Fruit fly (Drosophila melanogaster) whole organism, embryonic: ENCODE results near the gene CG44476.

Experiments used
- Asciz ChIP-seq: fragments of 200-800 bp; sonication (Bioruptor generic); optimal IDR thresholded peaks from 2 replicates; lab custom pipeline; 2017; ENCODE audit warnings: missing biosample characterization, mild to moderate bottlenecking, missing genetic modification characterization, missing genetic modification reagents
- Atf6 ChIP-seq: fragments of 200-800 bp; sonication (Bioruptor generic); IDR thresholded peaks from 2 replicates; pipeline ENCODE4 v1.3.6; 2022; ENCODE audit warnings: missing biosample characterization, missing genetic modification characterization
- Blimp-1 ChIP-seq: fragments of 200-800 bp; sonication (Bioruptor generic); optimal IDR thresholded peaks from 3 replicates; lab custom pipeline; 2018; ENCODE audit warnings: missing biosample characterization, missing genetic modification characterization, mild to moderate bottlenecking, moderate library complexity, missing genetic modification reagents
- BtbVII ChIP-seq: fragments of 200-800 bp; sonication (Bioruptor generic); optimal IDR thresholded peaks from 3 replicates; lab custom pipeline; 2017; ENCODE audit warnings: missing biosample characterization, mild to moderate bottlenecking, missing genetic modification characterization
- CG12155 ChIP-seq: fragments of 200-800 bp; sonication (Bioruptor generic); optimal IDR thresholded peaks from 3 replicates; lab custom pipeline; 2016; ENCODE audit warnings: missing biosample characterization, missing genetic modification characterization
- CG12219 ChIP-seq: fragments of 200-800 bp; sonication (Bioruptor generic); optimal IDR thresholded peaks from 3 replicates; lab custom pipeline; 2018; ENCODE audit warnings: missing biosample characterization, mild to moderate bottlenecking, missing genetic modification characterization
- CG1233 ChIP-seq: fragments of 200-800 bp; sonication (Bioruptor generic); optimal IDR thresholded peaks from 4 replicates; lab custom pipeline; 2018; ENCODE audit warnings: missing biosample characterization, mild to moderate bottlenecking, missing genetic modification characterization
- CG12659 ChIP-seq: fragments of 200-800 bp; sonication (Bioruptor generic); optimal IDR thresholded peaks from 3 replicates; lab custom pipeline; 2017; ENCODE audit warnings: mild to moderate bottlenecking, missing biosample characterization, missing genetic modification reagents, missing genetic modification characterization
- CG15601 ChIP-seq: fragments of 200-800 bp; sonication (Bioruptor generic); optimal IDR thresholded peaks from 3 replicates; lab custom pipeline; 2019; ENCODE audit warnings: missing biosample characterization, mild to moderate bottlenecking, missing genetic modification characterization, moderate library complexity
- CG16863 ChIP-seq: fragments of 200-800 bp; sonication (Bioruptor generic); optimal IDR thresholded peaks from 3 replicates; lab custom pipeline; 2016; ENCODE audit warnings: missing biosample characterization, missing genetic modification characterization
- CG17912 ChIP-seq: fragments of 200-800 bp; sonication (Bioruptor generic); optimal IDR thresholded peaks from 2 replicates; lab custom pipeline; 2018; ENCODE audit warnings: missing biosample characterization, mild to moderate bottlenecking, missing genetic modification characterization
- CG30403 ChIP-seq: fragments of 200-800 bp; sonication (Bioruptor generic); optimal IDR thresholded peaks from 3 replicates; lab custom pipeline; 2016; ENCODE audit warnings: missing biosample characterization, missing genetic modification characterization
- CG3163 ChIP-seq: fragments of 200-800 bp; sonication (Bioruptor generic); optimal IDR thresholded peaks from 3 replicates; lab custom pipeline; 2016; ENCODE audit warnings: missing biosample characterization, missing genetic modification characterization
- CG4424 ChIP-seq: fragments of 200-800 bp; sonication (Bioruptor generic); optimal IDR thresholded peaks from 3 replicates; lab custom pipeline; 2016; ENCODE audit warnings: missing biosample characterization, missing genetic modification characterization
- CG7357 ChIP-seq: fragments of 200-800 bp; sonication (Bioruptor generic); IDR thresholded peaks from 3 replicates; pipeline ENCODE4 v1.3.6; 2022; ENCODE audit warnings: missing biosample characterization, missing genetic modification characterization
- CG7372 ChIP-seq: fragments of 200-800 bp; sonication (Bioruptor generic); IDR thresholded peaks from 2 replicates; pipeline ENCODE4 v1.3.6; 2022; ENCODE audit warnings: missing biosample characterization, missing genetic modification characterization
- CG7987 ChIP-seq: fragments of 200-800 bp; sonication (Bioruptor generic); optimal IDR thresholded peaks from 2 replicates; lab custom pipeline; 2018; ENCODE audit warnings: missing biosample characterization, mild to moderate bottlenecking, missing genetic modification characterization, moderate library complexity
- CG9797 ChIP-seq: fragments of 200-800 bp; sonication (Bioruptor generic); optimal IDR thresholded peaks from 3 replicates; lab custom pipeline; 2018; ENCODE audit warnings: missing biosample characterization, mild to moderate bottlenecking, missing genetic modification characterization
- Deaf1 ChIP-seq: fragments of 200-800 bp; optimal IDR thresholded peaks from 3 replicates; lab custom pipeline; 2019; ENCODE audit warnings: missing biosample characterization, mild to moderate bottlenecking, missing genetic modification characterization, moderate library complexity
- E2f2 ChIP-seq: fragments of 200-800 bp; sonication (Bioruptor generic); IDR thresholded peaks from 2 replicates; pipeline ENCODE4 v1.3.6; 2022; ENCODE audit warnings: missing biosample characterization, missing genetic modification characterization
- Ets65A ChIP-seq: fragments of 200-800 bp; sonication (Bioruptor generic); peaks from one replicate; lab custom pipeline; 2016; ENCODE audit warnings: missing biosample characterization, missing genetic modification characterization
- Fer1 ChIP-seq: fragments of 200-800 bp; sonication (Bioruptor generic); optimal IDR thresholded peaks from 2 replicates; lab custom pipeline; 2017; ENCODE audit warnings: missing biosample characterization, mild to moderate bottlenecking, missing genetic modification characterization
- HHEX ChIP-seq: fragments of 200-800 bp; sonication (Bioruptor generic); optimal IDR thresholded peaks from 3 replicates; lab custom pipeline; 2017; ENCODE audit warnings: missing biosample characterization, mild to moderate bottlenecking, missing genetic modification characterization, missing genetic modification reagents
- Hr39 ChIP-seq: fragments of >200 bp; optimal IDR thresholded peaks from 2 replicates; lab custom pipeline; 2017
- Lpt ChIP-seq: fragments of >200 bp; optimal IDR thresholded peaks from 2 replicates; lab custom pipeline; 2018; ENCODE audit warnings: missing biosample characterization, missing genetic modification characterization
- NC2α ChIP-seq: fragments of 200-800 bp; sonication (Bioruptor generic); optimal IDR thresholded peaks from 2 replicates; lab custom pipeline; 2016; ENCODE audit warnings: missing biosample characterization, missing genetic modification characterization
- Neu2 ChIP-seq: fragments of 200-800 bp; sonication (Bioruptor generic); optimal IDR thresholded peaks from 3 replicates; lab custom pipeline; 2016; ENCODE audit warnings: missing biosample characterization, missing genetic modification characterization, borderline replicate concordance
- Opbp ChIP-seq: fragments of 200-800 bp; sonication (Bioruptor generic); IDR thresholded peaks from 3 replicates; pipeline ENCODE4 v1.3.6; 2022; ENCODE audit warnings: missing biosample characterization, missing genetic modification characterization; ENCODE audit not compliant: partially characterized antibody
- Pdp1 ChIP-seq, 2 experiments: fragments of 200-800 bp; sonication (Bioruptor generic); optimal IDR thresholded peaks; 3 replicates each; lab custom pipeline; 2016; ENCODE audit warnings: missing biosample characterization in 2 of 2, missing genetic modification characterization in 2 of 2, mild to moderate bottlenecking in 1 of 2, moderate library complexity in 1 of 2
- Poxn ChIP-seq: fragments of 200-800 bp; sonication (Bioruptor generic); IDR thresholded peaks from 2 replicates; pipeline ENCODE4 v1.3.6; 2022; ENCODE audit warnings: missing biosample characterization, missing genetic modification characterization
- Ravus ChIP-seq: fragments of 200-800 bp; sonication (Bioruptor generic); IDR thresholded peaks from 2 replicates; pipeline ENCODE4 v1.3.6; 2022; ENCODE audit warnings: missing biosample characterization, missing genetic modification characterization
- Six4 ChIP-seq: fragments of 200-800 bp; sonication (Bioruptor generic); optimal IDR thresholded peaks from 2 replicates; lab custom pipeline; 2016; ENCODE audit warnings: missing biosample characterization, missing genetic modification characterization
- Ssrp ChIP-seq: fragments of 200-800 bp; sonication (Bioruptor generic); optimal IDR thresholded peaks from 2 replicates; lab custom pipeline; 2018; ENCODE audit warnings: missing biosample characterization, mild to moderate bottlenecking, missing genetic modification characterization, moderate library complexity
- ac ChIP-seq: fragments of 200-800 bp; sonication (Bioruptor generic); optimal IDR thresholded peaks from 3 replicates; lab custom pipeline; 2017; ENCODE audit warnings: missing biosample characterization, mild to moderate bottlenecking, missing genetic modification characterization
- az2 ChIP-seq: fragments of 200-800 bp; sonication (Bioruptor generic); optimal IDR thresholded peaks from 3 replicates; lab custom pipeline; 2016; ENCODE audit warnings: missing biosample characterization, missing genetic modification characterization
- cas ChIP-seq: fragments of 200-800 bp; sonication (Bioruptor generic); IDR thresholded peaks from 2 replicates; pipeline ENCODE4 v1.3.6; 2022; ENCODE audit warnings: missing biosample characterization, missing genetic modification characterization
- dm ChIP-seq: fragments of 200-800 bp; sonication (Bioruptor generic); optimal IDR thresholded peaks from 3 replicates; lab custom pipeline; 2016; ENCODE audit warnings: missing biosample characterization, missing genetic modification characterization
- dpn ChIP-seq, 2 experiments: fragments of 200-800 bp; sonication (Bioruptor generic); optimal IDR thresholded peaks; 3 replicates each; lab custom pipeline; 2016; ENCODE audit warnings: missing biosample characterization in 2 of 2, missing genetic modification characterization in 2 of 2
- gcm ChIP-seq: fragments of 200-800 bp; sonication (Bioruptor generic); optimal IDR thresholded peaks from 2 replicates; lab custom pipeline; 2019; ENCODE audit warnings: missing biosample characterization, mild to moderate bottlenecking, missing genetic modification characterization, moderate library complexity
- gro ChIP-seq: fragments of 200-800 bp; sonication (Bioruptor generic); optimal IDR thresholded peaks from 2 replicates; lab custom pipeline; 2016; ENCODE audit warnings: missing biosample characterization, missing genetic modification characterization
- her ChIP-seq: fragments of 200-800 bp; sonication (Bioruptor generic); optimal IDR thresholded peaks from 2 replicates; lab custom pipeline; 2016; ENCODE audit warnings: missing biosample characterization, missing genetic modification characterization
- ind ChIP-seq: fragments of 200-800 bp; sonication (Bioruptor generic); optimal IDR thresholded peaks from 3 replicates; lab custom pipeline; 2016; ENCODE audit warnings: missing biosample characterization, missing genetic modification characterization
- mirr ChIP-seq: fragments of 200-800 bp; sonication (Bioruptor generic); optimal IDR thresholded peaks from 3 replicates; lab custom pipeline; 2018; ENCODE audit warnings: missing biosample characterization, mild to moderate bottlenecking, missing genetic modification characterization
- pan ChIP-seq, 4 experiments: fragments of >200 bp in 3 of 4; fragments of 200-800 bp in 1 of 4; sonication (Bioruptor generic) in 1 of 4; optimal IDR thresholded peaks in 3 of 4; IDR thresholded peaks in 1 of 4; 2 replicates each; pipeline versions ENCODE4 v1.3.6 to Lab custom; 2017 to 2022; ENCODE audit warnings: missing biosample characterization in 2 of 4, missing genetic modification characterization in 2 of 4, mixed read lengths in 1 of 4
- sens ChIP-seq: fragments of 200-800 bp; sonication (Bioruptor generic); peaks from one replicate; lab custom pipeline; 2016; ENCODE audit warnings: missing biosample characterization, missing genetic modification characterization
- sima ChIP-seq: fragments of 200-800 bp; sonication (Bioruptor generic); optimal IDR thresholded peaks from 2 replicates; lab custom pipeline; 2016; ENCODE audit warnings: missing biosample characterization, missing genetic modification characterization
- tna ChIP-seq: fragments of 200-800 bp; sonication (Bioruptor generic); IDR thresholded peaks from 2 replicates; pipeline ENCODE4 v1.3.6; 2022; ENCODE audit warnings: missing biosample characterization, missing genetic modification characterization; ENCODE audit not compliant: partially characterized antibody
- ttk ChIP-seq: fragments of 200-800 bp; sonication (Bioruptor generic); IDR thresholded peaks from 2 replicates; pipeline ENCODE4 v2.1.2; 2022; ENCODE audit warnings: missing biosample characterization, missing genetic modification characterization
- tup ChIP-seq: fragments of 200-800 bp; sonication (Bioruptor generic); optimal IDR thresholded peaks from 2 replicates; lab custom pipeline; 2016; ENCODE audit warnings: missing biosample characterization, mild to moderate bottlenecking, missing genetic modification characterization, moderate library complexity
- wek ChIP-seq: fragments of 200-800 bp; sonication (Bioruptor generic); optimal IDR thresholded peaks from 3 replicates; lab custom pipeline; 2018; ENCODE audit warnings: missing biosample characterization, mild to moderate bottlenecking, missing genetic modification characterization, moderate library complexity

CG44476 gene

dm6 chr2L:18151134-18151825 lies 38.3 kb upstream of the CG44476 start (continued):
- TF ChIP-seq wek (GFP tag; lab: Kevin White, UChicago): peak; percentile 7
- peak; percentile 41 to 65 for TF ChIP-seq dpn (GFP tag; optimal IDR thresholded peaks at IDR 0.05; lab: Kevin White, UChicago)
- TF ChIP-seq Lpt (GFP tag; lab: Kevin White, UChicago): no peak
- TF ChIP-seq CG16863 (GFP tag; lab: Kevin White, UChicago): peak; percentile 69
- TF ChIP-seq Opbp (GFP tag; lab: Robert Waterston, UW): no peak
- peak; percentile 66 for TF ChIP-seq CG7372 (GFP tag; lab: Robert Waterston, UW)
- no peak for TF ChIP-seq her (GFP tag; lab: Kevin White, UChicago)
- no peak for TF ChIP-seq tna (GFP tag; lab: Robert Waterston, UW)
- TF ChIP-seq Neu2 (GFP tag; lab: Kevin White, UChicago): peak; percentile 19
- 0 out of 2 replicates have a peak, but pooled peaks have one; percentile 28 for TF ChIP-seq cas
- no peak for TF ChIP-seq CG7987 (GFP tag; lab: Kevin White, UChicago)
- peak; percentile 35; the same call in 2 of the 3 replicates for TF ChIP-seq CG7357 (GFP tag; lab: Robert Waterston, UW)
- peak; percentile 1 for TF ChIP-seq Six4
- TF ChIP-seq Ravus (GFP tag; lab: Robert Waterston, UW): no peak; the same call in 1 of the 2 replicates
- peak; percentile 34 for TF ChIP-seq CG30403 (GFP tag; lab: Kevin White, UChicago)
- no peak for TF ChIP-seq CG17912
- TF ChIP-seq BtbVII: no peak
- no peak for TF ChIP-seq CG4424 (GFP tag; lab: Kevin White, UChicago)
- TF ChIP-seq CG9797 (GFP tag; lab: Kevin White, UChicago): no peak
- no peak for TF ChIP-seq Fer1 (GFP tag; lab: Kevin White, UChicago)
- no peak for TF ChIP-seq Blimp-1 (GFP tag; lab: Kevin White, UChicago)
- TF ChIP-seq sima: no peak
- peak; percentile 83 for TF ChIP-seq sens (GFP tag; lab: Kevin White, UChicago)
- peak; percentile 34 for TF ChIP-seq Ssrp (tag; lab: Kevin White, UChicago)
- TF ChIP-seq CG12219 (GFP tag; lab: Kevin White, UChicago): no peak
- TF ChIP-seq ttk: peak; percentile 23; the same call in 1 of the 2 replicates
- no peak for TF ChIP-seq E2f2 (GFP tag; lab: Robert Waterston, UW)
- TF ChIP-seq CG12155 (GFP tag; lab: Kevin White, UChicago): peak; percentile 45
- no peak for TF ChIP-seq NC2α (GFP tag; lab: Kevin White, UChicago)
- TF ChIP-seq Asciz (GFP tag; lab: Kevin White, UChicago): no peak
- TF ChIP-seq ac (GFP tag; lab: Kevin White, UChicago): peak; percentile 77
- no peak for TF ChIP-seq mirr (GFP tag; lab: Kevin White, UChicago)
- TF ChIP-seq gcm (GFP tag; lab: Kevin White, UChicago): peak; percentile 47
- peak; percentile 50 for TF ChIP-seq Deaf1
- TF ChIP-seq pan (optimal IDR thresholded peaks at IDR 0.05; lab: Kevin White, UChicago): no peak
- peak in 1 of 2 experiments; percentile 64 for TF ChIP-seq pan (GFP tag; optimal IDR thresholded peaks at IDR 0.05 in 1 of 2, IDR thresholded peaks at IDR 0.05 in 1 of 2)
- TF ChIP-seq HHEX (GFP tag; lab: Kevin White, UChicago): no peak
- TF ChIP-seq CG12659 (GFP tag; lab: Kevin White, UChicago): no peak
- TF ChIP-seq CG1233: no peak
- no peak for TF ChIP-seq Hr39 (lab: Kevin White, UChicago)
- TF ChIP-seq Atf6 (GFP tag; lab: Robert Waterston, UW): peak; percentile 52
- peak; percentile 39 for TF ChIP-seq CG3163 (GFP tag; lab: Kevin White, UChicago)
- no peak for TF ChIP-seq CG15601
- TF ChIP-seq ind (GFP tag; lab: Kevin White, UChicago): peak; percentile 58
- TF ChIP-seq az2 (GFP tag; lab: Kevin White, UChicago): no peak
- peak; percentile 38 to 41 for TF ChIP-seq Pdp1 (GFP tag; optimal IDR thresholded peaks at IDR 0.05; lab: Kevin White, UChicago)
- no peak for TF ChIP-seq Poxn (GFP tag; lab: Robert Waterston, UW)
- TF ChIP-seq gro (GFP tag; lab: Kevin White, UChicago): no peak
- TF ChIP-seq dm (GFP tag; lab: Kevin White, UChicago): peak; percentile 62
- TF ChIP-seq tup (GFP tag; lab: Kevin White, UChicago): no peak
- peak; percentile 92 for TF ChIP-seq Ets65A (GFP tag; lab: Kevin White, UChicago)
